Worm (Caenorhabditis elegans) whole organism, L3 larva: Measurements from ENCODE around the gene npr-41.
A peak's percentile ranks its signal among the peaks of the same experiment; 100 is the strongest.

Experiments
- R02D3.7 ChIP-seq: fragments of 150-350 bp; optimal IDR thresholded peaks from 2 replicates; lab custom pipeline; 2014; ENCODE audit warnings: missing biosample characterization, missing genetic modification characterization
- ceh-16 ChIP-seq: sonication (generic microtip); optimal IDR thresholded peaks from 2 replicates; lab custom pipeline; 2017; ENCODE audit warnings: missing biosample characterization, missing genetic modification characterization
- ceh-82 ChIP-seq: fragments of 150-350 bp; optimal IDR thresholded peaks from 2 replicates; lab custom pipeline; 2014; ENCODE audit warnings: missing biosample characterization, missing genetic modification characterization
- ceh-9 ChIP-seq: sonication (generic microtip); optimal IDR thresholded peaks from 2 replicates; lab custom pipeline; 2018; ENCODE audit warnings: missing biosample characterization, missing genetic modification characterization
- egl-27 ChIP-seq: sonication (generic microtip); optimal IDR thresholded peaks from 4 replicates; lab custom pipeline; 2017; ENCODE audit warnings: missing biosample characterization, missing genetic modification reagents, missing genetic modification characterization
- elt-1 ChIP-seq: fragments of 150-350 bp; optimal IDR thresholded peaks from 2 replicates; lab custom pipeline; 2014; ENCODE audit warnings: missing biosample characterization, missing genetic modification characterization
- elt-2 ChIP-seq: sonication (generic microtip); optimal IDR thresholded peaks from 2 replicates; lab custom pipeline; 2016; ENCODE audit warnings: missing genetic modification reagents, mild to moderate bottlenecking, missing genetic modification characterization, missing compliant biosample characterization
- fkh-10 ChIP-seq: sonication (generic microtip); optimal IDR thresholded peaks from 2 replicates; lab custom pipeline; 2017; ENCODE audit warnings: missing biosample characterization, missing genetic modification reagents, missing genetic modification characterization
- fkh-2 ChIP-seq: fragments of 150-350 bp; optimal IDR thresholded peaks from 2 replicates; lab custom pipeline; 2014; ENCODE audit warnings: missing biosample characterization, missing genetic modification reagents, missing genetic modification characterization
- hmg-11 ChIP-seq: sonication (generic microtip); optimal IDR thresholded peaks from 2 replicates; lab custom pipeline; 2016; ENCODE audit warnings: missing genetic modification characterization, missing compliant biosample characterization
- jun-1 ChIP-seq: fragments of 150-350 bp; optimal IDR thresholded peaks from 2 replicates; lab custom pipeline; 2014; ENCODE audit warnings: missing biosample characterization, missing genetic modification reagents, missing genetic modification characterization
- lin-15B ChIP-seq: fragments of 150-350 bp; optimal IDR thresholded peaks from 2 replicates; lab custom pipeline; 2014; ENCODE audit warnings: missing biosample characterization, missing genetic modification characterization
- lin-39 ChIP-seq: fragments of 150-350 bp; optimal IDR thresholded peaks from 2 replicates; lab custom pipeline; 2018; ENCODE audit warnings: missing biosample characterization, missing genetic modification reagents, missing genetic modification characterization
- lsy-12 ChIP-seq: sonication (generic microtip); optimal IDR thresholded peaks from 2 replicates; lab custom pipeline; 2016; ENCODE audit warnings: mild to moderate bottlenecking, missing genetic modification characterization, missing compliant biosample characterization
- mdl-1 ChIP-seq: fragments of 150-350 bp; optimal IDR thresholded peaks from 2 replicates; lab custom pipeline; 2014; ENCODE audit warnings: missing biosample characterization, missing genetic modification characterization
- mml-1 ChIP-seq: fragments of 150-350 bp; sonication (generic microtip); optimal IDR thresholded peaks from 3 replicates; lab custom pipeline; 2014; ENCODE audit warnings: missing biosample characterization, missing genetic modification characterization
- nfya-1 ChIP-seq: sonication (generic microtip); optimal IDR thresholded peaks from 2 replicates; lab custom pipeline; 2017; ENCODE audit warnings: missing genetic modification characterization, mild to moderate bottlenecking, missing compliant biosample characterization, antibody characterized with exemption, moderate library complexity; ENCODE audit not compliant: insufficient read depth
- nhr-11 ChIP-seq: fragments of 150-350 bp; optimal IDR thresholded peaks from 2 replicates; lab custom pipeline; 2014; ENCODE audit warnings: missing biosample characterization, missing genetic modification characterization
- nhr-12 ChIP-seq: fragments of 150-350 bp; optimal IDR thresholded peaks from 2 replicates; lab custom pipeline; 2014; ENCODE audit warnings: missing biosample characterization, missing genetic modification characterization
- nhr-23 ChIP-seq: fragments of 150-350 bp; optimal IDR thresholded peaks from 2 replicates; lab custom pipeline; 2014; ENCODE audit warnings: missing biosample characterization, missing genetic modification reagents, missing genetic modification characterization
- nhr-237 ChIP-seq: fragments of 150-350 bp; optimal IDR thresholded peaks from 2 replicates; lab custom pipeline; 2014; ENCODE audit warnings: missing biosample characterization, missing genetic modification characterization
- nhr-25 ChIP-seq: sonication (generic microtip); optimal IDR thresholded peaks from 2 replicates; lab custom pipeline; 2017; ENCODE audit warnings: missing biosample characterization, missing genetic modification characterization
- nhr-28 ChIP-seq: fragments of 150-350 bp; optimal IDR thresholded peaks from 2 replicates; lab custom pipeline; 2014; ENCODE audit warnings: missing biosample characterization, missing genetic modification characterization
- nhr-43 ChIP-seq: sonication (generic microtip); optimal IDR thresholded peaks from 2 replicates; lab custom pipeline; 2016; ENCODE audit warnings: mild to moderate bottlenecking, missing genetic modification characterization, missing compliant biosample characterization; ENCODE audit not compliant: poor library complexity, severe bottlenecking
- nhr-77 ChIP-seq: fragments of 150-350 bp; optimal IDR thresholded peaks from 2 replicates; lab custom pipeline; 2014; ENCODE audit warnings: missing biosample characterization, missing genetic modification characterization
- pqm-1 ChIP-seq: fragments of 150-350 bp; optimal IDR thresholded peaks from 2 replicates; lab custom pipeline; 2017; ENCODE audit warnings: missing biosample characterization, missing genetic modification characterization, inconsistent platforms
- sea-2 ChIP-seq: fragments of 150-350 bp; sonication (generic microtip); optimal IDR thresholded peaks from 4 replicates; lab custom pipeline; 2014; ENCODE audit warnings: missing biosample characterization, missing genetic modification reagents, missing genetic modification characterization
- skn-1 ChIP-seq: fragments of 150-350 bp; optimal IDR thresholded peaks from 2 replicates; lab custom pipeline; 2014; ENCODE audit warnings: missing biosample characterization, missing genetic modification characterization
- snpc-4 ChIP-seq: fragments of 150-350 bp; optimal IDR thresholded peaks from 2 replicates; lab custom pipeline; 2014; ENCODE audit warnings: missing biosample characterization, missing genetic modification characterization
- tbx-2 ChIP-seq: sonication (generic microtip); optimal IDR thresholded peaks from 2 replicates; lab custom pipeline; 2016; ENCODE audit warnings: mild to moderate bottlenecking, missing genetic modification characterization, missing compliant biosample characterization
- unc-39 ChIP-seq: sonication (generic microtip); optimal IDR thresholded peaks from 4 replicates; lab custom pipeline; 2017; ENCODE audit warnings: missing biosample characterization, missing genetic modification characterization
- unc-62 ChIP-seq: fragments of 150-350 bp; sonication (generic microtip); optimal IDR thresholded peaks from 4 replicates; lab custom pipeline; 2014; ENCODE audit warnings: missing biosample characterization, missing genetic modification reagents, missing genetic modification characterization
- zag-1 ChIP-seq: fragments of 150-350 bp; optimal IDR thresholded peaks from 2 replicates; lab custom pipeline; 2014; ENCODE audit warnings: missing biosample characterization, missing genetic modification characterization
- ztf-4 ChIP-seq: fragments of 150-350 bp; optimal IDR thresholded peaks from 2 replicates; lab custom pipeline; 2014; ENCODE audit warnings: missing biosample characterization, missing genetic modification characterization

Gene npr-41

ce11 chrII:11473525-11474181 is 36.8 kb upstream of the npr-41 start, which contains the start of the genes metl-1 and W02B12.11 (continued):
- TF ChIP-seq nfya-1: no peak
- TF ChIP-seq nhr-43 (tag; lab: Kevin White, UChicago): peak; percentile 86
- peak; percentile 26 for TF ChIP-seq pqm-1 (tag; lab: Kevin White, UChicago)
- no peak for TF ChIP-seq nhr-237 (tag; lab: Kevin White, UChicago)
- TF ChIP-seq hmg-11 (tag; lab: Kevin White, UChicago): peak; percentile 83

ce11 chrII:11476410-11476809 is 34.1 kb upstream of the npr-41 start, which contains the start of gene W02B12.16:
TSS of gene W02B12.16 (minus strand) at chrII:11476510.
- TF ChIP-seq tbx-2 (tag; lab: Kevin White, UChicago) (no peak), nhr-43 (tag; lab: Kevin White, UChicago) (peak; percentile 2)

- TF ChIP-seq nhr-12 (tag; lab: Kevin White, UChicago) (no peak), jun-1 (tag; lab: Kevin White, UChicago) (no peak), elt-1 (tag; lab: Kevin White, UChicago) (no peak), zag-1 (no peak), mdl-1 (tag; lab: Kevin White, UChicago) (no peak), nhr-28 (tag; lab: Kevin White, UChicago) (no peak), pqm-1 (tag; lab: Kevin White, UChicago) (no peak), nhr-77 (tag; lab: Kevin White, UChicago) (no peak), hmg-11 (tag; lab: Kevin White, UChicago) (no peak), sea-2 (GFP tag; lab: Kevin White, UChicago) (no peak), fkh-2 (tag; lab: Kevin White, UChicago) (no peak), nhr-11 (tag; lab: Kevin White, UChicago) (no peak), nhr-23 (tag; lab: Kevin White, UChicago) (no peak)
- TF ChIP-seq, all 47 proteins: peak for 0
These were observed 31.4 kb upstream of the npr-41 start, which contains the start of gene W02B12.12 for ce11 chrII:11479076-11479475. TSS of gene W02B12.12 (minus strand) at chrII:11479176.

ce11 chrII:11484600-11484999 is 25.9 kb upstream of the npr-41 start:
- no peak for TF ChIP-seq fkh-2 (tag; lab: Kevin White, UChicago)
- no peak for TF ChIP-seq R02D3.7 (tag; lab: Kevin White, UChicago)
- TF ChIP-seq skn-1 (tag; lab: Kevin White, UChicago): peak; percentile 48
- peak; percentile 32 for TF ChIP-seq lin-15B (tag; lab: Kevin White, UChicago)
- peak; percentile 77 for TF ChIP-seq nhr-25
- peak; percentile 86 for TF ChIP-seq nhr-43 (tag; lab: Kevin White, UChicago)
- peak; percentile 81 for TF ChIP-seq lin-39 (tag; lab: Kevin White, UChicago)
- peak; percentile 50 for TF ChIP-seq nhr-77 (tag; lab: Kevin White, UChicago)
- TF ChIP-seq pqm-1 (tag; lab: Kevin White, UChicago): peak; percentile 29
- TF ChIP-seq mml-1 (tag; lab: Kevin White, UChicago): no peak
- TF ChIP-seq lsy-12 (tag; lab: Kevin White, UChicago): peak; percentile 91
- peak; percentile 54 for TF ChIP-seq elt-2 (tag; lab: Kevin White, UChicago)
- no peak for TF ChIP-seq ceh-9
- no peak for TF ChIP-seq unc-62 (GFP tag; lab: Kevin White, UChicago)
- TF ChIP-seq unc-39 (tag; lab: Kevin White, UChicago): no peak
- no peak for TF ChIP-seq fkh-10 (GFP tag; lab: Kevin White, UChicago)
- TF ChIP-seq nhr-23 (tag; lab: Kevin White, UChicago): peak; percentile 36
- no peak for TF ChIP-seq ztf-4 (tag; lab: Kevin White, UChicago)
- TF ChIP-seq egl-27 (tag; lab: Kevin White, UChicago): no peak
- peak; percentile 47 for TF ChIP-seq tbx-2 (tag; lab: Kevin White, UChicago)
- no peak for TF ChIP-seq elt-1 (tag; lab: Kevin White, UChicago)
- TF ChIP-seq ceh-16 (tag; lab: Kevin White, UChicago): peak; percentile 34
- peak; percentile 9 for TF ChIP-seq jun-1 (tag; lab: Kevin White, UChicago)
- no peak for TF ChIP-seq ceh-82
- peak; percentile 93 for TF ChIP-seq hmg-11 (tag; lab: Kevin White, UChicago)
- TF ChIP-seq nhr-237 (tag; lab: Kevin White, UChicago): no peak
- TF ChIP-seq snpc-4 (tag; lab: Kevin White, UChicago): no peak
